Worm (Caenorhabditis elegans): ENCODE data around the gene C10C6.3.
"Not testable (repeated sequence)": the region's sequence is repeated elsewhere in the genome, so short reads cannot be mapped to it uniquely, and the experiment has no call there.

The C10C6.3 gene

DNA sequence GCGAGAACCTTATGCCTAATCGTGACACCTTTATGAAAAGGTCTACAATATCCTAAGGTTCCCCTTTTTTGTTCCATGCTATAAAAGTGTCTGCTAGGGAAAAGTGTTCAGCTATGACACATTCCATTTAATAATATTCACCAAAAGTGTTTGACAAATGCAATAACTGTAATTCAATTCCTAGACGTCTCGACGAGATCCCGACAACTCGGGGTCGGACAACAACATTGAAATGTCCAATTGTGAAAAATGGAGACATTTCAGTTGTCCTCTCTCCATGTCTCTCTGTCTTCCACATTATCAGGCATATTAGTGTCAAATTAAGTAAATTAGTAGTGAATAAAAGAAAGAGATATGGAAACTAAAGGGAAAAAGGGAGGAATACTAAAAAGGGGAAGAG is 33.6 kb downstream of the C10C6.3 start:
- TF ChIP-seq lin-13 (GFP tag; optimal IDR thresholded peaks at IDR 0.05): no peak
- no peak for TF ChIP-seq ztf-4 (tag; optimal IDR thresholded peaks at IDR 0.05)
- TF ChIP-seq lsy-2 (tag; optimal IDR thresholded peaks at IDR 0.05): no peak
- TF ChIP-seq mbf-1 (tag; optimal IDR thresholded peaks at IDR 0.05): no peak
- TF ChIP-seq dmd-4 (tag; optimal IDR thresholded peaks at IDR 0.05): no peak

- TF ChIP-seq ceh-82 (tag; optimal IDR thresholded peaks at IDR 0.05): no peak
- no peak for TF ChIP-seq fos-1 (tag; optimal IDR thresholded peaks at IDR 0.05)
- TF ChIP-seq unc-39 (tag; optimal IDR thresholded peaks at IDR 0.05): no peak
- no peak for TF ChIP-seq ztf-1 (GFP tag; conservative IDR thresholded peaks at IDR 0.05)
- TF ChIP-seq egl-27 (tag; optimal IDR thresholded peaks at IDR 0.05): no peak
- TF ChIP-seq nhr-12 (tag; optimal IDR thresholded peaks at IDR 0.05): no peak
- no peak for TF ChIP-seq sem-4 (tag; optimal IDR thresholded peaks at IDR 0.05)
- no peak for TF ChIP-seq nhr-25 (tag; optimal IDR thresholded peaks at IDR 0.05)
- TF ChIP-seq unc-55 (GFP tag; optimal IDR thresholded peaks at IDR 0.05): no peak
- no peak for TF ChIP-seq gmeb-1 (tag; optimal IDR thresholded peaks at IDR 0.05)
- TF ChIP-seq nhr-6 (tag; optimal IDR thresholded peaks at IDR 0.05): no peak
- TF ChIP-seq nhr-23 (tag; optimal IDR thresholded peaks at IDR 0.05): no peak
- TF ChIP-seq R02D3.7 (tag; optimal IDR thresholded peaks at IDR 0.05): no peak
Measured at ce11 chrIV:11425442-11425841, 39.6 kb downstream of the C10C6.3 start, which contains the start of gene kin-4. Gene kin-4 (plus strand): TSS chrIV:11425742.

ce11 chrIV:11424830-11425229 is 40.2 kb downstream of the C10C6.3 start, which contains the start of gene F22B3.8:
Gene F22B3.8 (minus strand): TSS chrIV:11424930.
- no peak for TF ChIP-seq aly-2 (tag; optimal IDR thresholded peaks at IDR 0.05)
- no peak for TF ChIP-seq elt-3 (tag; optimal IDR thresholded peaks at IDR 0.05)
- no peak for TF ChIP-seq ceh-16 (tag; optimal IDR thresholded peaks at IDR 0.05)
- no peak for TF ChIP-seq nhr-11 (tag; optimal IDR thresholded peaks at IDR 0.05)
- no peak for TF ChIP-seq ama-1 (optimal IDR thresholded peaks at IDR 0.05)
- no peak for TF ChIP-seq blmp-1 (tag; optimal IDR thresholded peaks at IDR 0.05; ENCODE audit: insufficient read depth)

ce11 chrIV:11421696-11422095 is 43.3 kb downstream of the C10C6.3 start, which contains the start of gene F22B3.7:
Gene F22B3.7 (minus strand): TSS chrIV:11421796.
- no peak for TF ChIP-seq dmd-4 (tag; optimal IDR thresholded peaks at IDR 0.05)
- no peak for TF ChIP-seq peb-1 (tag; optimal IDR thresholded peaks at IDR 0.05)
- TF ChIP-seq elt-3 (tag; optimal IDR thresholded peaks at IDR 0.05): no peak
- no peak for TF ChIP-seq elt-1 (tag; optimal IDR thresholded peaks at IDR 0.05)
- TF ChIP-seq nhr-237 (tag; optimal IDR thresholded peaks at IDR 0.05): no peak
- no peak for TF ChIP-seq nhr-129 (tag; optimal IDR thresholded peaks at IDR 0.05)
- no peak for TF ChIP-seq aly-2 (tag; optimal IDR thresholded peaks at IDR 0.05)
- no peak for TF ChIP-seq nhr-21 (tag; optimal IDR thresholded peaks at IDR 0.05)
- TF ChIP-seq lsy-2 (tag; optimal IDR thresholded peaks at IDR 0.05): no peak
- no peak for TF ChIP-seq ztf-11 (tag; optimal IDR thresholded peaks at IDR 0.05)
- TF ChIP-seq sma-3 (GFP tag; optimal IDR thresholded peaks at IDR 0.05): no peak
- TF ChIP-seq ceh-16 (tag; optimal IDR thresholded peaks at IDR 0.05): no peak
- no peak for TF ChIP-seq mbf-1 (tag; optimal IDR thresholded peaks at IDR 0.05)
- TF ChIP-seq ztf-1 (GFP tag; conservative IDR thresholded peaks at IDR 0.05): no peak
- no peak for TF ChIP-seq zag-1 (tag; optimal IDR thresholded peaks at IDR 0.05)
- TF ChIP-seq egl-27 (tag; optimal IDR thresholded peaks at IDR 0.05): no peak
- TF ChIP-seq F13H6.1 (tag; optimal IDR thresholded peaks at IDR 0.05): no peak
- no peak for TF ChIP-seq nhr-11 (tag; optimal IDR thresholded peaks at IDR 0.05)
- TF ChIP-seq mdl-1 (tag; optimal IDR thresholded peaks at IDR 0.05): no peak
- TF ChIP-seq crh-2 (tag; optimal IDR thresholded peaks at IDR 0.05): no peak

- not testable (repeated sequence) for TF ChIP-seq nhr-6, ceh-16, aly-2 (tag; optimal IDR thresholded peaks at IDR 0.05)
Measured at ce11 chrIV:11416724-11417123, 48.3 kb downstream of the C10C6.3 start, which contains the start of gene F22B3.5. Gene F22B3.5 (minus strand): TSS chrIV:11416824.

ce11 chrIV:11414920-11415319 is 50.1 kb downstream of the C10C6.3 start, which contains the start of gene F22B3.10:
Gene F22B3.10 (minus strand): TSS chrIV:11415020.
- TF ChIP-seq nhr-11 (tag; optimal IDR thresholded peaks at IDR 0.05) (no peak), elt-1 (tag; optimal IDR thresholded peaks at IDR 0.05) (no peak), dmd-4 (tag; optimal IDR thresholded peaks at IDR 0.05) (no peak), fos-1 (tag; optimal IDR thresholded peaks at IDR 0.05) (no peak), unc-55 (GFP tag; optimal IDR thresholded peaks at IDR 0.05) (no peak), ceh-82 (tag; optimal IDR thresholded peaks at IDR 0.05) (no peak)
